Worm (Caenorhabditis elegans) whole organism, young adult: Measurements from ENCODE around the gene xrn-1.
A peak's percentile ranks its signal among the peaks of the same experiment; 100 is the strongest.

Experiments
- B0019.2 ChIP-seq: fragments of 200-800 bp; sonication (Bioruptor generic); conservative IDR thresholded peaks from 2 replicates; pipeline ENCODE4 v1.3.6; 2022; ENCODE audit warnings: missing genetic modification reagents, missing genetic modification characterization, missing compliant biosample characterization
- B0035.1 ChIP-seq: sonication (generic microtip); optimal IDR thresholded peaks from 2 replicates; lab custom pipeline; 2016; ENCODE audit warnings: missing genetic modification characterization, mild to moderate bottlenecking, missing compliant biosample characterization, missing genotype, missing genetic modification reagents
- C06A6.2 ChIP-seq: fragments of 200-800 bp; sonication (Bioruptor generic); conservative IDR thresholded peaks from 2 replicates; pipeline ENCODE4 v1.3.6; 2022; ENCODE audit warnings: missing genetic modification characterization, missing compliant biosample characterization
- F10E7.11 ChIP-seq: sonication (generic microtip); optimal IDR thresholded peaks from 2 replicates; lab custom pipeline; 2017; ENCODE audit warnings: mild to moderate bottlenecking, missing genetic modification characterization, moderate library complexity, missing compliant biosample characterization
- F23B12.7 ChIP-seq: sonication (generic microtip); optimal IDR thresholded peaks from 2 replicates; lab custom pipeline; 2017; ENCODE audit warnings: missing genetic modification characterization, mild to moderate bottlenecking, missing compliant biosample characterization, antibody characterized with exemption, moderate library complexity; ENCODE audit not compliant: insufficient read depth
- F33H1.4 ChIP-seq: fragments of 200-800 bp; sonication (Bioruptor generic); IDR thresholded peaks from 2 replicates; pipeline ENCODE4 v1.3.6; 2022; ENCODE audit warnings: missing genetic modification reagents, missing genetic modification characterization, missing compliant biosample characterization
- F52B5.7 ChIP-seq: sonication (generic microtip); optimal IDR thresholded peaks from 2 replicates; lab custom pipeline; 2016; ENCODE audit warnings: mild to moderate bottlenecking, missing genetic modification characterization, missing compliant biosample characterization
- F57A8.1 ChIP-seq: fragments of 200-800 bp; sonication (Bioruptor generic); optimal IDR thresholded peaks from 2 replicates; lab custom pipeline; 2018; ENCODE audit warnings: mild to moderate bottlenecking, missing genetic modification characterization, moderate library complexity, missing compliant biosample characterization
- F57C9.4 ChIP-seq: sonication (generic microtip); optimal IDR thresholded peaks from 2 replicates; lab custom pipeline; 2017; ENCODE audit warnings: mild to moderate bottlenecking, missing genetic modification characterization, missing compliant biosample characterization
- T26A5.8 ChIP-seq: sonication (generic microtip); optimal IDR thresholded peaks from 2 replicates; lab custom pipeline; 2016; ENCODE audit warnings: missing genetic modification characterization, missing compliant biosample characterization
- Y56A3A.18 ChIP-seq: fragments of 200-800 bp; sonication (Bioruptor generic); IDR thresholded peaks from 2 replicates; pipeline ENCODE4 v1.3.6; 2022; ENCODE audit warnings: missing genetic modification reagents, missing genetic modification characterization, missing compliant biosample characterization
- Y79H2A.3 ChIP-seq: fragments of 200-800 bp; sonication (Bioruptor generic); conservative IDR thresholded peaks from 2 replicates; pipeline ENCODE4 v1.3.6; 2022; ENCODE audit warnings: missing genetic modification reagents, missing genetic modification characterization, missing compliant biosample characterization
- akir-1 ChIP-seq: fragments of 200-800 bp; sonication (Bioruptor generic); optimal IDR thresholded peaks from 2 replicates; lab custom pipeline; 2018; ENCODE audit warnings: mild to moderate bottlenecking, missing genetic modification characterization, moderate library complexity, missing compliant biosample characterization
- aptf-2 ChIP-seq: fragments of 200-800 bp; sonication (Bioruptor generic); conservative IDR thresholded peaks from 2 replicates; pipeline ENCODE4 v1.3.6; 2022; ENCODE audit warnings: missing genetic modification reagents, missing genetic modification characterization, missing compliant biosample characterization
- atf-7 ChIP-seq: sonication (generic microtip); optimal IDR thresholded peaks from 2 replicates; lab custom pipeline; 2017; ENCODE audit warnings: mild to moderate bottlenecking, missing genetic modification characterization, missing compliant biosample characterization
- attf-5 ChIP-seq: fragments of 200-800 bp; sonication (Bioruptor generic); optimal IDR thresholded peaks from 2 replicates; lab custom pipeline; 2018; ENCODE audit warnings: mild to moderate bottlenecking, missing genetic modification characterization, missing compliant biosample characterization
- attf-6 ChIP-seq: fragments of 200-800 bp; sonication (Bioruptor generic); IDR thresholded peaks from 2 replicates; pipeline ENCODE4 v1.3.6; 2022; ENCODE audit warnings: missing genetic modification reagents, missing genetic modification characterization, missing compliant biosample characterization
- bed-2 ChIP-seq: fragments of 200-800 bp; sonication (Bioruptor generic); IDR thresholded peaks from 2 replicates; pipeline ENCODE4 v1.3.6; 2022; ENCODE audit warnings: missing genetic modification reagents, missing genetic modification characterization, missing compliant biosample characterization
- ccch-3 ChIP-seq: fragments of 200-800 bp; sonication (Bioruptor generic); optimal IDR thresholded peaks from 2 replicates; lab custom pipeline; 2018; ENCODE audit warnings: mild to moderate bottlenecking, missing genetic modification characterization, missing compliant biosample characterization
- ceh-100 ChIP-seq: fragments of 200-800 bp; sonication (Bioruptor generic); IDR thresholded peaks from 2 replicates; pipeline ENCODE4 v1.3.6; 2022; ENCODE audit warnings: missing genetic modification reagents, missing genetic modification characterization, missing compliant biosample characterization
- ceh-40 ChIP-seq: fragments of 200-800 bp; sonication (Bioruptor generic); IDR thresholded peaks from 2 replicates; pipeline ENCODE4 v1.3.6; 2022; ENCODE audit warnings: missing genetic modification characterization, missing compliant biosample characterization
- ceh-79 ChIP-seq: sonication (generic microtip); optimal IDR thresholded peaks from 2 replicates; lab custom pipeline; 2017; ENCODE audit warnings: mild to moderate bottlenecking, missing genetic modification characterization, missing compliant biosample characterization
- dox-1 ChIP-seq: fragments of 200-800 bp; sonication (Bioruptor generic); IDR thresholded peaks from 2 replicates; pipeline ENCODE4 v1.3.6; 2022; ENCODE audit warnings: missing genetic modification reagents, missing genetic modification characterization, missing compliant biosample characterization
- egl-18 ChIP-seq: fragments of 200-800 bp; sonication (Bioruptor generic); IDR thresholded peaks from 2 replicates; pipeline ENCODE4 v1.3.6; 2022; ENCODE audit warnings: missing genetic modification reagents, missing genetic modification characterization, missing compliant biosample characterization
- ekl-4 ChIP-seq: fragments of 200-800 bp; sonication (Bioruptor generic); IDR thresholded peaks from 2 replicates; pipeline ENCODE4 v1.3.6; 2022; ENCODE audit warnings: missing genetic modification reagents, missing genetic modification characterization, missing compliant biosample characterization
- hlh-26 ChIP-seq: fragments of 200-800 bp; sonication (Bioruptor generic); conservative IDR thresholded peaks from 2 replicates; pipeline ENCODE4 v1.3.6; 2022; ENCODE audit warnings: missing genetic modification reagents, missing genetic modification characterization, missing compliant biosample characterization
- hrde-1 ChIP-seq: sonication (generic microtip); optimal IDR thresholded peaks from 2 replicates; lab custom pipeline; 2016; ENCODE audit warnings: missing genetic modification characterization, mild to moderate bottlenecking, missing compliant biosample characterization, moderate library complexity, missing genotype, missing genetic modification reagents, borderline replicate concordance
- lag-1 ChIP-seq: fragments of 200-800 bp; sonication (Bioruptor generic); IDR thresholded peaks from 2 replicates; pipeline ENCODE4 v1.3.6; 2022; ENCODE audit warnings: missing genetic modification reagents, missing genetic modification characterization, missing compliant biosample characterization
- let-607 ChIP-seq, 2 experiments: fragments of 200-800 bp in 1 of 2; sonication (Bioruptor generic) in 1 of 2; sonication (generic microtip) in 1 of 2; optimal IDR thresholded peaks; 2 replicates each; lab custom pipeline; 2016 to 2018; ENCODE audit warnings: mild to moderate bottlenecking in 2 of 2, missing compliant biosample characterization in 2 of 2, missing genetic modification characterization in 2 of 2, moderate library complexity in 2 of 2, missing genotype in 1 of 2
- madf-10 ChIP-seq: sonication (generic microtip); optimal IDR thresholded peaks from 2 replicates; lab custom pipeline; 2016; ENCODE audit warnings: mild to moderate bottlenecking, missing genetic modification characterization, missing compliant biosample characterization
- madf-3 ChIP-seq: fragments of 200-800 bp; sonication (Bioruptor generic); IDR thresholded peaks from 2 replicates; pipeline ENCODE4 v1.3.6; 2022; ENCODE audit warnings: missing genetic modification reagents, missing genetic modification characterization, missing compliant biosample characterization
- madf-6 ChIP-seq: fragments of 200-800 bp; sonication (Bioruptor generic); IDR thresholded peaks from 2 replicates; pipeline ENCODE4 v1.3.6; 2022; ENCODE audit warnings: missing genetic modification reagents, missing genetic modification characterization, missing compliant biosample characterization
- nfya-2 ChIP-seq: fragments of 200-800 bp; sonication (Bioruptor generic); IDR thresholded peaks from 2 replicates; pipeline ENCODE4 v1.3.6; 2022; ENCODE audit warnings: missing genetic modification reagents, missing genetic modification characterization, missing compliant biosample characterization
- nhr-179 ChIP-seq: sonication (generic microtip); optimal IDR thresholded peaks from 2 replicates; lab custom pipeline; 2016; ENCODE audit warnings: mild to moderate bottlenecking, missing genetic modification characterization, missing compliant biosample characterization
- nhr-27 ChIP-seq: fragments of 200-800 bp; sonication (Bioruptor generic); optimal IDR thresholded peaks from 2 replicates; lab custom pipeline; 2018; ENCODE audit warnings: mild to moderate bottlenecking, missing genetic modification characterization, moderate library complexity, missing compliant biosample characterization
- nhr-80 ChIP-seq: sonication (generic microtip); optimal IDR thresholded peaks from 2 replicates; lab custom pipeline; 2016; ENCODE audit warnings: missing genetic modification characterization, missing compliant biosample characterization
- nhr-90 ChIP-seq: sonication (generic microtip); optimal IDR thresholded peaks from 2 replicates; lab custom pipeline; 2016; ENCODE audit warnings: missing genotype, mild to moderate bottlenecking, missing genetic modification characterization, missing compliant biosample characterization
- rcor-1 ChIP-seq: fragments of 200-800 bp; sonication (Bioruptor generic); IDR thresholded peaks from 2 replicates; pipeline ENCODE4 v1.3.6; 2022; ENCODE audit warnings: missing genetic modification reagents, missing genetic modification characterization, missing compliant biosample characterization
- rpc-1 ChIP-seq, 2 experiments: fragments of 150-350 bp in 1 of 2; sonication (generic microtip) in 1 of 2; optimal IDR thresholded peaks; 2 replicates each; lab custom pipeline; 2014 to 2018; ENCODE audit warnings: missing biosample characterization in 1 of 2, missing genetic modification characterization in 1 of 2, missing genetic modification reagents in 1 of 2, missing genotype in 1 of 2
- snpc-1.3 ChIP-seq: sonication (generic microtip); optimal IDR thresholded peaks from 2 replicates; lab custom pipeline; 2017; ENCODE audit warnings: missing genetic modification characterization, mild to moderate bottlenecking, missing compliant biosample characterization, antibody characterized with exemption, moderate library complexity, missing genotype, missing genetic modification reagents; ENCODE audit not compliant: insufficient read depth
- snpc-3.4 ChIP-seq: sonication (generic microtip); optimal IDR thresholded peaks from 2 replicates; lab custom pipeline; 2017; ENCODE audit warnings: missing genetic modification characterization, mild to moderate bottlenecking, missing compliant biosample characterization, antibody characterized with exemption, moderate library complexity, missing genotype, missing genetic modification reagents
- sptf-2 ChIP-seq: fragments of 200-800 bp; sonication (Bioruptor generic); optimal IDR thresholded peaks from 2 replicates; lab custom pipeline; 2018; ENCODE audit warnings: mild to moderate bottlenecking, missing genetic modification characterization, missing compliant biosample characterization
- tbp1 ChIP-seq: fragments of 200-800 bp; sonication (Bioruptor generic); optimal IDR thresholded peaks from 2 replicates; lab custom pipeline; 2018; ENCODE audit warnings: mild to moderate bottlenecking, missing genetic modification characterization, missing compliant biosample characterization
- tbx-9 ChIP-seq: sonication (generic microtip); optimal IDR thresholded peaks from 2 replicates; lab custom pipeline; 2016; ENCODE audit warnings: borderline replicate concordance, missing genetic modification characterization, inconsistent platforms, missing compliant biosample characterization
- zfh-2 ChIP-seq: fragments of 200-800 bp; sonication (Bioruptor generic); conservative IDR thresholded peaks from 2 replicates; pipeline ENCODE4 v1.3.6; 2022; ENCODE audit warnings: missing genetic modification reagents, missing genetic modification characterization, missing compliant biosample characterization
- ztf-18 ChIP-seq: sonication (generic microtip); optimal IDR thresholded peaks from 2 replicates; lab custom pipeline; 2016; ENCODE audit warnings: missing genotype, mild to moderate bottlenecking, missing genetic modification characterization, missing compliant biosample characterization
- ztf-22 ChIP-seq: fragments of 200-800 bp; sonication (Bioruptor generic); optimal IDR thresholded peaks from 2 replicates; lab custom pipeline; 2018; ENCODE audit warnings: mild to moderate bottlenecking, missing genetic modification characterization, moderate library complexity, missing compliant biosample characterization
- ztf-25 ChIP-seq: fragments of 200-800 bp; sonication (Bioruptor generic); IDR thresholded peaks from 2 replicates; pipeline ENCODE4 v1.3.6; 2022; ENCODE audit warnings: missing genetic modification reagents, missing genetic modification characterization, missing compliant biosample characterization

Gene xrn-1

DNA sequence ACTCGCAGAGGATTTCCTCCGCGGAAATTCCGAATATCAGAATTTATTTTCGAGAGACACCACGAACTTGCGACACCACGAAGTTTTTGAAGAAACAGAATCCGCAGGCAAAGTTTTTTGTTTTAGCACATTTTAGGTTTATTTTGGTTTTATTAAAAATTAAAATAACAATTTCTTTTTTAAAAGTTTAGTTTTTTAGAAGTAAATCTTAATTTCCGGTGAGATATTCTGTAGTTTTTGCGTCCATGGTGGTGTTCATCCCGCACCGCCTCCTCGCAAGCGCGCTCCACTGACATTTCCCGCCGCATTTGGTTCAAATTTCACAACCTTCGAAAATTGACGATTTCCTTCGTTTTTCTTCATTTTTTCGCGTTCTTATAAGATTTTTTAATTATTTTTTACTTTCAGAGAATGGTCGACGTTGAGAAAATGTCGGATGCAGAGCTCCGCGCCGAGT lies 5.6 kb upstream of the xrn-1 start, which contains the start of gene lem-2 (continued):
- TF ChIP-seq atf-7 (tag; lab: Kevin White, UChicago) (no peak), egl-18 (GFP tag; lab: Robert Waterston, UW) (no peak), sptf-2 (no peak), aptf-2 (GFP tag; lab: Robert Waterston, UW) (peak; percentile 61; the same call in 1 of the 2 replicates), nhr-179 (no peak), B0035.1 (tag; lab: Kevin White, UChicago) (peak; percentile 12), madf-3 (no peak), ekl-4 (GFP tag; lab: Robert Waterston, UW) (0 out of 2 replicates have a peak, but pooled peaks have one; percentile 12), F57A8.1 (GFP tag; lab: Kevin White, UChicago) (no peak), madf-6 (GFP tag; lab: Robert Waterston, UW) (peak; percentile 64), tbp1 (GFP tag; lab: Kevin White, UChicago) (peak; percentile 56), akir-1 (GFP tag; lab: Kevin White, UChicago) (no peak), F57C9.4 (tag; lab: Kevin White, UChicago) (no peak), B0019.2 (GFP tag; lab: Robert Waterston, UW) (no peak), attf-5 (GFP tag; lab: Kevin White, UChicago) (peak; percentile 91), hrde-1 (tag; lab: Kevin White, UChicago) (no peak), hlh-26 (GFP tag; lab: Robert Waterston, UW) (no peak), zfh-2 (no peak), F33H1.4 (GFP tag; lab: Robert Waterston, UW) (peak; percentile 38; the same call in 1 of the 2 replicates), dox-1 (GFP tag; lab: Robert Waterston, UW) (peak; percentile 80), F52B5.7 (tag; lab: Kevin White, UChicago) (no peak), ztf-25 (GFP tag; lab: Robert Waterston, UW) (no peak), rpc-1 (optimal IDR thresholded peaks at IDR 0.05; lab: Kevin White, UChicago) (no peak), rpc-1 (tag; optimal IDR thresholded peaks at IDR 0.05; lab: Kevin White, UChicago) (no peak), madf-10 (tag; lab: Kevin White, UChicago) (peak; percentile 68), tbx-9 (tag; lab: Kevin White, UChicago) (no peak), let-607 (tag; optimal IDR thresholded peaks at IDR 0.05; lab: Kevin White, UChicago) (peak in 1 of 2 experiments; percentile 29), ztf-22 (GFP tag; lab: Kevin White, UChicago) (no peak), C06A6.2 (GFP tag; lab: Robert Waterston, UW) (no peak), Y79H2A.3 (GFP tag; lab: Robert Waterston, UW) (no peak), ccch-3 (GFP tag; lab: Kevin White, UChicago) (no peak), nhr-80 (peak; percentile 34), T26A5.8 (tag; lab: Kevin White, UChicago) (no peak), attf-6 (GFP tag; lab: Robert Waterston, UW) (no peak), F23B12.7 (tag; lab: Kevin White, UChicago) (no peak), nhr-90 (tag; lab: Kevin White, UChicago) (no peak), nhr-27 (tag; lab: Kevin White, UChicago) (no peak), ztf-18 (tag; lab: Kevin White, UChicago) (peak; percentile 84), ceh-40 (no peak), lag-1 (GFP tag; lab: Robert Waterston, UW) (no peak), snpc-1.3 (tag; lab: Kevin White, UChicago) (no peak), nfya-2 (GFP tag; lab: Robert Waterston, UW) (no peak), bed-2 (GFP tag; lab: Robert Waterston, UW) (peak; percentile 90), rcor-1 (GFP tag; lab: Robert Waterston, UW) (peak; percentile 60; the same call in 1 of the 2 replicates), ceh-79 (tag; lab: Kevin White, UChicago) (no peak), Y56A3A.18 (no peak), ceh-100 (GFP tag; lab: Robert Waterston, UW) (peak; percentile 98), snpc-3.4 (tag; lab: Kevin White, UChicago) (no peak), F10E7.11 (no peak)
